Worm (Caenorhabditis elegans) whole organism, late embryonic: ENCODE results near the gene ecps-2.

Experiments used
- Y22D7AL.16 ChIP-seq: sonication (generic microtip); optimal IDR thresholded peaks from 2 replicates; lab custom pipeline; 2016; ENCODE audit warnings: missing genetic modification characterization, missing compliant biosample characterization
- ceh-18 ChIP-seq: sonication (generic microtip); optimal IDR thresholded peaks from 2 replicates; lab custom pipeline; 2016; ENCODE audit warnings: missing genetic modification characterization, missing compliant biosample characterization
- ceh-19 ChIP-seq: fragments of 200-800 bp; sonication (Bioruptor generic); optimal IDR thresholded peaks from 2 replicates; lab custom pipeline; 2018; ENCODE audit warnings: mild to moderate bottlenecking, missing genetic modification characterization, missing compliant biosample characterization
- ceh-2 ChIP-seq: sonication (generic microtip); optimal IDR thresholded peaks from 2 replicates; lab custom pipeline; 2016; ENCODE audit warnings: missing genotype, missing genetic modification characterization, missing compliant biosample characterization
- dve-1 ChIP-seq: sonication (generic microtip); optimal IDR thresholded peaks from 2 replicates; lab custom pipeline; 2017; ENCODE audit warnings: antibody characterized with exemption, mild to moderate bottlenecking, missing genetic modification characterization, missing compliant biosample characterization
- fkh-10 ChIP-seq: fragments of 150-350 bp; optimal IDR thresholded peaks from 2 replicates; lab custom pipeline; 2014; ENCODE audit warnings: missing biosample characterization, missing genetic modification reagents, missing genetic modification characterization
- hlh-30 ChIP-seq: sonication (generic microtip); optimal IDR thresholded peaks from 2 replicates; lab custom pipeline; 2017; ENCODE audit warnings: antibody characterized with exemption, missing genetic modification characterization, missing compliant biosample characterization; ENCODE audit not compliant: insufficient read depth
- lim-6 ChIP-seq: sonication (generic microtip); optimal IDR thresholded peaks from 2 replicates; lab custom pipeline; 2016; ENCODE audit warnings: missing genetic modification characterization, missing compliant biosample characterization
- nhr-11 ChIP-seq: fragments of 150-350 bp; optimal IDR thresholded peaks from 2 replicates; lab custom pipeline; 2014; ENCODE audit warnings: missing biosample characterization, missing genetic modification characterization
- nhr-232 ChIP-seq: sonication (generic microtip); optimal IDR thresholded peaks from 2 replicates; lab custom pipeline; 2016; ENCODE audit warnings: missing genetic modification characterization, missing compliant biosample characterization
- pag-3 ChIP-seq: sonication (generic microtip); optimal IDR thresholded peaks from 2 replicates; lab custom pipeline; 2016; ENCODE audit warnings: missing compliant biosample characterization, missing genetic modification characterization, borderline replicate concordance
- pha-4 ChIP-seq: fragments of 150-350 bp; optimal IDR thresholded peaks from 2 replicates; lab custom pipeline; 2018; ENCODE audit warnings: missing biosample characterization, missing genetic modification reagents, missing genetic modification characterization
- pros-1 ChIP-seq: fragments of 150-350 bp; optimal IDR thresholded peaks from 2 replicates; lab custom pipeline; 2014; ENCODE audit warnings: missing biosample characterization, missing genetic modification reagents, missing genetic modification characterization
- syd-9 ChIP-seq: sonication (generic microtip); optimal IDR thresholded peaks from 2 replicates; lab custom pipeline; 2016; ENCODE audit warnings: mild to moderate bottlenecking, missing genetic modification characterization, moderate library complexity, missing compliant biosample characterization

ce11 chrIII:10404918-10405317 is 38.0 kb upstream of the ecps-2 start, which contains the start of the genes M03C11.3 and chl-1:
- TF ChIP-seq dve-1 (tag; lab: Kevin White, UChicago) (no peak), fkh-10 (GFP tag; lab: Kevin White, UChicago) (no peak), pros-1 (no peak), pag-3 (tag; lab: Kevin White, UChicago) (no peak), nhr-232 (tag; lab: Kevin White, UChicago) (no peak), pha-4 (tag; lab: Kevin White, UChicago) (no peak), hlh-30 (tag; lab: Kevin White, UChicago) (no peak), nhr-11 (tag; lab: Kevin White, UChicago) (no peak), Y22D7AL.16 (no peak), ceh-2 (tag; lab: Kevin White, UChicago) (no peak), syd-9 (tag; lab: Kevin White, UChicago) (no peak), lim-6 (tag; lab: Kevin White, UChicago) (no peak), ceh-19 (no peak), ceh-18 (tag; lab: Kevin White, UChicago) (no peak)
